Fruit fly (Drosophila melanogaster): ENCODE measurements around the gene Drak.

Gene Drak

dm6 chrX:11604094-11604493 is 111.2 kb downstream of the Drak start, which contains the start of gene CG2533:
Gene CG2533, minus strand, starts transcription at chrX:11604194.
- no peak for TF ChIP-seq fd96Ca (GFP tag; IDR thresholded peaks at IDR 0.05)
- TF ChIP-seq CG10348 (GFP tag; IDR thresholded peaks at IDR 0.05), result no peak
- no peak for TF ChIP-seq D1 (tag; optimal IDR thresholded peaks at IDR 0.05)
